Worm (Caenorhabditis elegans) whole organism, L2 larva: ENCODE data around the gene C33F10.8.

Source experiments
- C34F6.9 ChIP-seq: fragments of 150-350 bp; optimal IDR thresholded peaks from 2 replicates; lab custom pipeline; 2014; ENCODE audit warnings: missing biosample characterization, missing genetic modification characterization
- R02D3.7 ChIP-seq: fragments of 150-350 bp; optimal IDR thresholded peaks from 2 replicates; lab custom pipeline; 2014; ENCODE audit warnings: missing biosample characterization, missing genetic modification characterization
- Y55F3AM.14 ChIP-seq: fragments of 200-800 bp; sonication (Bioruptor generic); optimal IDR thresholded peaks from 2 replicates; lab custom pipeline; 2018; ENCODE audit warnings: mild to moderate bottlenecking, missing genetic modification characterization, missing compliant biosample characterization
- ZK546.5 ChIP-seq: sonication (generic microtip); optimal IDR thresholded peaks from 2 replicates; lab custom pipeline; 2017; ENCODE audit warnings: missing biosample characterization, missing genetic modification characterization
- alr-1 ChIP-seq: fragments of 150-350 bp; optimal IDR thresholded peaks from 2 replicates; lab custom pipeline; 2014; ENCODE audit warnings: missing biosample characterization, missing genetic modification characterization
- aly-2 ChIP-seq: fragments of 150-350 bp; optimal IDR thresholded peaks from 2 replicates; lab custom pipeline; 2014; ENCODE audit warnings: missing biosample characterization, missing genetic modification characterization
- ama-1 ChIP-seq: fragments of 150-350 bp; optimal IDR thresholded peaks from 2 replicates; lab custom pipeline; 2018; ENCODE audit warnings: inconsistent platforms
- blmp-1 ChIP-seq: sonication (generic microtip); optimal IDR thresholded peaks from 2 replicates; lab custom pipeline; 2017; ENCODE audit warnings: missing genetic modification characterization, mild to moderate bottlenecking, missing compliant biosample characterization, antibody characterized with exemption, moderate library complexity; ENCODE audit not compliant: insufficient read depth
- ceh-16 ChIP-seq: fragments of 150-350 bp; optimal IDR thresholded peaks from 2 replicates; lab custom pipeline; 2014; ENCODE audit warnings: missing biosample characterization, missing genetic modification characterization
- ceh-82 ChIP-seq: fragments of 150-350 bp; optimal IDR thresholded peaks from 2 replicates; lab custom pipeline; 2014; ENCODE audit warnings: missing biosample characterization, missing genetic modification characterization
- crh-2 ChIP-seq: sonication (generic microtip); optimal IDR thresholded peaks from 2 replicates; lab custom pipeline; 2017; ENCODE audit warnings: missing biosample characterization, missing genetic modification characterization
- dmd-4 ChIP-seq: sonication (generic microtip); optimal IDR thresholded peaks from 2 replicates; lab custom pipeline; 2017; ENCODE audit warnings: missing biosample characterization, missing genetic modification characterization
- elt-1 ChIP-seq: fragments of 150-350 bp; optimal IDR thresholded peaks from 2 replicates; lab custom pipeline; 2014; ENCODE audit warnings: missing biosample characterization, missing genetic modification characterization
- elt-3 ChIP-seq: sonication (generic microtip); optimal IDR thresholded peaks from 2 replicates; lab custom pipeline; 2017; ENCODE audit warnings: missing biosample characterization, missing genetic modification characterization
- fos-1 ChIP-seq: fragments of 150-350 bp; optimal IDR thresholded peaks from 2 replicates; lab custom pipeline; 2014; ENCODE audit warnings: missing biosample characterization, missing genetic modification characterization
- gmeb-1 ChIP-seq: fragments of 150-350 bp; optimal IDR thresholded peaks from 2 replicates; lab custom pipeline; 2014; ENCODE audit warnings: missing biosample characterization, missing genetic modification characterization
- lin-13 ChIP-seq: fragments of 150-350 bp; optimal IDR thresholded peaks from 2 replicates; lab custom pipeline; 2014; ENCODE audit warnings: missing biosample characterization, missing genetic modification reagents, missing genetic modification characterization
- lin-39 ChIP-seq: fragments of 150-350 bp; optimal IDR thresholded peaks from 2 replicates; lab custom pipeline; 2014; ENCODE audit warnings: missing biosample characterization, missing genetic modification reagents, missing genetic modification characterization
- lsy-2 ChIP-seq, 2 experiments: fragments of 150-350 bp in 1 of 2; sonication (generic microtip) in 1 of 2; optimal IDR thresholded peaks; 2 replicates each; lab custom pipeline; 2014 to 2017; ENCODE audit warnings: missing biosample characterization in 2 of 2, missing genetic modification characterization in 2 of 2
- mab-5 ChIP-seq: fragments of 150-350 bp; optimal IDR thresholded peaks from 2 replicates; lab custom pipeline; 2014; ENCODE audit warnings: missing biosample characterization, missing genetic modification characterization
- mbf-1 ChIP-seq: sonication (generic microtip); optimal IDR thresholded peaks from 2 replicates; lab custom pipeline; 2017; ENCODE audit warnings: missing biosample characterization, missing genetic modification characterization
- nhr-10 ChIP-seq: sonication (generic microtip); optimal IDR thresholded peaks from 2 replicates; lab custom pipeline; 2017; ENCODE audit warnings: missing biosample characterization, missing genetic modification characterization
- nhr-11 ChIP-seq: fragments of 150-350 bp; optimal IDR thresholded peaks from 2 replicates; lab custom pipeline; 2014; ENCODE audit warnings: missing biosample characterization, missing genetic modification characterization
- nhr-12 ChIP-seq: fragments of 150-350 bp; optimal IDR thresholded peaks from 2 replicates; lab custom pipeline; 2014; ENCODE audit warnings: missing biosample characterization, missing genetic modification characterization
- nhr-129 ChIP-seq: fragments of 150-350 bp; optimal IDR thresholded peaks from 2 replicates; lab custom pipeline; 2014; ENCODE audit warnings: missing biosample characterization, missing genetic modification characterization
- nhr-21 ChIP-seq: fragments of 150-350 bp; optimal IDR thresholded peaks from 2 replicates; lab custom pipeline; 2014; ENCODE audit warnings: missing biosample characterization, missing genetic modification characterization
- nhr-23 ChIP-seq: fragments of 150-350 bp; optimal IDR thresholded peaks from 2 replicates; lab custom pipeline; 2014; ENCODE audit warnings: missing biosample characterization, missing genetic modification reagents, missing genetic modification characterization
- nhr-237 ChIP-seq: fragments of 150-350 bp; optimal IDR thresholded peaks from 2 replicates; lab custom pipeline; 2014; ENCODE audit warnings: missing biosample characterization, missing genetic modification characterization
- nhr-25 ChIP-seq: fragments of 150-350 bp; sonication (generic microtip); optimal IDR thresholded peaks from 3 replicates; lab custom pipeline; 2014; ENCODE audit warnings: missing biosample characterization, missing genetic modification characterization
- nhr-77 ChIP-seq: fragments of 150-350 bp; optimal IDR thresholded peaks from 2 replicates; lab custom pipeline; 2014; ENCODE audit warnings: missing biosample characterization, missing genetic modification characterization
- peb-1 ChIP-seq: fragments of 150-350 bp; optimal IDR thresholded peaks from 2 replicates; lab custom pipeline; 2014; ENCODE audit warnings: missing biosample characterization, missing genetic modification characterization
- sem-4 ChIP-seq: fragments of 150-350 bp; optimal IDR thresholded peaks from 2 replicates; lab custom pipeline; 2014; ENCODE audit warnings: missing biosample characterization, missing genetic modification reagents, missing genetic modification characterization
- skn-1 ChIP-seq: sonication (generic microtip); optimal IDR thresholded peaks from 2 replicates; lab custom pipeline; 2017; ENCODE audit warnings: missing biosample characterization, missing genetic modification characterization
- sma-9 ChIP-seq, 2 experiments: fragments of 150-350 bp in 1 of 2; sonication (generic microtip) in 1 of 2; optimal IDR thresholded peaks; 2 replicates each; lab custom pipeline; 2014 to 2016; ENCODE audit warnings: missing genetic modification characterization in 2 of 2, mild to moderate bottlenecking in 1 of 2, missing biosample characterization in 1 of 2, missing compliant biosample characterization in 1 of 2, missing genetic modification reagents in 1 of 2, moderate library complexity in 1 of 2
- snpc-4 ChIP-seq: fragments of 150-350 bp; optimal IDR thresholded peaks from 2 replicates; lab custom pipeline; 2014; ENCODE audit warnings: missing biosample characterization, missing genetic modification characterization
- unc-39 ChIP-seq: fragments of 150-350 bp; optimal IDR thresholded peaks from 2 replicates; lab custom pipeline; 2014; ENCODE audit warnings: missing biosample characterization, missing genetic modification characterization
- unc-55 ChIP-seq: fragments of 150-350 bp; sonication (generic microtip); optimal IDR thresholded peaks from 3 replicates; lab custom pipeline; 2014; ENCODE audit warnings: missing biosample characterization, missing genetic modification reagents, missing genetic modification characterization
- unc-62 ChIP-seq: fragments of 150-350 bp; optimal IDR thresholded peaks from 2 replicates; lab custom pipeline; 2014; ENCODE audit warnings: missing biosample characterization, missing genetic modification reagents, missing genetic modification characterization
- ztf-1 ChIP-seq: fragments of 200-800 bp; sonication (Bioruptor generic); conservative IDR thresholded peaks from 2 replicates; pipeline ENCODE4 v1.3.6; 2022; ENCODE audit warnings: missing genetic modification characterization, missing compliant biosample characterization
- ztf-11 ChIP-seq: sonication (generic microtip); optimal IDR thresholded peaks from 2 replicates; lab custom pipeline; 2017; ENCODE audit warnings: missing biosample characterization, missing genetic modification characterization
- ztf-4 ChIP-seq: fragments of 150-350 bp; optimal IDR thresholded peaks from 2 replicates; lab custom pipeline; 2014; ENCODE audit warnings: missing biosample characterization, missing genetic modification characterization

C33F10.8 gene

DNA sequence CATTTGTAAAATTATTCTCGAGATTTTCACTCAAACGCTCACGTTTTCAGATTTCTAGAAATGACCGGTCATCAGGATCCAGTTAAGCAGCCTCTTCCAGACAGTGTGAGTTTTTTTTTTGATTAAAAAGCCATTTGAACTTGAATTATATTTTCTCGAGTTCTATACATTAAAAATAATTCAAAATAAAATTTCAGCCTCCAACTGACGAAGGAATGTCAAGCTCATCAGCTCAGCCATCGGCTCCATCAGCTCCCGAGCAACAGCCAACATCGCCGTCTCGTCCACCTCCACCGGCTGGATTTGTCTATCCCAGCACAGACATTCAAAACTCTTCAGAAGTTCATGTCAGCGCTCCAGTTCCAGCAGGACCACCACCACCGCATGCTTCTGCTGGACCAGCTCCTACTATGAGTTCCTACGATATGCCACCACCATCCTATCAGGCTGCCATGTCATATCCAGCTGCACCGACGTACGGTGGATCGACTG is 32.9 kb upstream of the C33F10.8 start, which contains the start of gene F11G11.5:
F11G11.5 (plus strand) TSS at position 51 of the 492 bp plus-strand sequence.
- TF ChIP-seq dmd-4 = no peak
- peak; percentile 68 for TF ChIP-seq ama-1 (lab: Kevin White, UChicago)
- peak; percentile 33 for TF ChIP-seq ztf-4 (tag; lab: Kevin White, UChicago)

DNA sequence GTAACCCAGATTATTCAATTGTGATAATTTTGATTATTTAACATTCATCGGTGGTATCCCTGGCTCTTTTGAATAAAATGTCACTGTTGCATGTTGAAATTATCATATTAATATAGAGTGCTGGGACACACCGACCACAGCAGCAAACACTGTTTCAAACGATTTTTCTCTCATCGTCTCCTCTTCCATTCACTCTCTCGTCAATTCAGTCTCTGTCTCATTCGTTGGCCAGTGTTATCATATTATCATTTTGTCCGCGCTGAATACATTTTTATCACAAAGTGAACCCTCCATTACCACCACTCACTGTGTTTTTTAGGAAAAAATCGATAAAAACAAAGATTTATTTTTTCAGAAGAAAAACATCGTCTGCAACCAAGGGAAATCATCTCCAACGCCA is 32.1 kb upstream of the C33F10.8 start:
- TF ChIP-seq nhr-23 (tag; lab: Kevin White, UChicago) (no peak), C34F6.9 (no peak), lin-13 (GFP tag; lab: Kevin White, UChicago) (no peak), mbf-1 (tag; lab: Kevin White, UChicago) (no peak), ztf-11 (tag; lab: Kevin White, UChicago) (no peak), nhr-129 (peak; percentile 17), fos-1 (tag; lab: Kevin White, UChicago) (peak; percentile 94), gmeb-1 (tag; lab: Kevin White, UChicago) (no peak), sma-9 (GFP tag; optimal IDR thresholded peaks at IDR 0.05; lab: Kevin White, UChicago) (peak; percentile 18), sma-9 (tag; optimal IDR thresholded peaks at IDR 0.05; lab: Kevin White, UChicago) (no peak), nhr-10 (tag; lab: Kevin White, UChicago) (no peak), peb-1 (tag; lab: Kevin White, UChicago) (no peak), unc-39 (tag; lab: Kevin White, UChicago) (no peak), unc-55 (GFP tag; lab: Kevin White, UChicago) (no peak), lin-39 (tag; lab: Kevin White, UChicago) (no peak), alr-1 (no peak), R02D3.7 (tag; lab: Kevin White, UChicago) (no peak), crh-2 (peak; percentile 32), nhr-237 (tag; lab: Kevin White, UChicago) (no peak), nhr-77 (tag; lab: Kevin White, UChicago) (no peak), sem-4 (tag; lab: Kevin White, UChicago) (no peak), skn-1 (tag; lab: Kevin White, UChicago) (no peak), unc-62 (GFP tag; lab: Kevin White, UChicago) (no peak), aly-2 (tag; lab: Kevin White, UChicago) (no peak), Y55F3AM.14 (GFP tag; lab: Kevin White, UChicago) (no peak), snpc-4 (tag; lab: Kevin White, UChicago) (no peak)

DNA sequence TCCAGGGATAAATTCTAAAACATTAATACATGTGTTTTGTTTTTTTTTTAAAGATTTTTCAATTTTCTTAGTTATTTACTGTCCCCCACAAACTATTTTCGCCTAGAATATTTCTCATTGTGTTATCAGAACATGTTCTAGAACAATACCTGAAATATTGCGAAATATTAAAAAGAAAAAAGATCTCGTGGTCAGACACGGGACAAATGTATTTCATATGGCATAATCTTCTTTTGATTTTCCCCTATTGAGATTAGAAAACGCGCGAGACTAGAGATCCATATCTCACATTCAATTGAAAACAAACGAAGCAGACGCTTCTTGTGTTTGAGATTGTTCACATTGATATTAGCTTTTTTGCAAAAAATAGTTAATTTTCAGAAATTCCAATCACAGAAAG is 31.1 kb upstream of the C33F10.8 start:
- TF ChIP-seq sma-9 (GFP tag; optimal IDR thresholded peaks at IDR 0.05; lab: Kevin White, UChicago) = peak; percentile 32
- no peak for TF ChIP-seq sma-9 (tag; optimal IDR thresholded peaks at IDR 0.05; lab: Kevin White, UChicago)
- TF ChIP-seq lsy-2 (tag; optimal IDR thresholded peaks at IDR 0.05; lab: Kevin White, UChicago) = peak in 1 of 2 experiments; percentile 52
- TF ChIP-seq gmeb-1 (tag; lab: Kevin White, UChicago) = peak; percentile 11
- no peak for TF ChIP-seq mbf-1 (tag; lab: Kevin White, UChicago)
- no peak for TF ChIP-seq ceh-82 (tag; lab: Kevin White, UChicago)
- no peak for TF ChIP-seq ZK546.5
- TF ChIP-seq elt-3 = no peak
- TF ChIP-seq fos-1 (tag; lab: Kevin White, UChicago) = no peak
- TF ChIP-seq ztf-1 = no peak
- TF ChIP-seq blmp-1 (tag; lab: Kevin White, UChicago) = no peak
- TF ChIP-seq skn-1 (tag; lab: Kevin White, UChicago) = peak; percentile 1
- TF ChIP-seq aly-2 (tag; lab: Kevin White, UChicago) = no peak
- peak; percentile 58 for TF ChIP-seq nhr-21 (tag; lab: Kevin White, UChicago)
- no peak for TF ChIP-seq snpc-4 (tag; lab: Kevin White, UChicago)
- TF ChIP-seq mab-5 (tag; lab: Kevin White, UChicago) = no peak
- no peak for TF ChIP-seq nhr-77 (tag; lab: Kevin White, UChicago)
- TF ChIP-seq ztf-11 (tag; lab: Kevin White, UChicago) = no peak
- peak; percentile 6 for TF ChIP-seq unc-55 (GFP tag; lab: Kevin White, UChicago)
- TF ChIP-seq unc-39 (tag; lab: Kevin White, UChicago) = no peak
- no peak for TF ChIP-seq elt-1 (tag; lab: Kevin White, UChicago)
- TF ChIP-seq nhr-12 (tag; lab: Kevin White, UChicago) = no peak
- TF ChIP-seq alr-1 = no peak
- peak; percentile 4 for TF ChIP-seq crh-2
- TF ChIP-seq peb-1 (tag; lab: Kevin White, UChicago) = no peak
- peak; percentile 73 for TF ChIP-seq nhr-25 (tag; lab: Kevin White, UChicago)
- no peak for TF ChIP-seq lin-13 (GFP tag; lab: Kevin White, UChicago)
- TF ChIP-seq ceh-16 (tag; lab: Kevin White, UChicago) = no peak
- peak; percentile 54 for TF ChIP-seq C34F6.9
- TF ChIP-seq nhr-11 (tag; lab: Kevin White, UChicago) = no peak
- TF ChIP-seq nhr-129 = peak; percentile 13
